Fruit fly (Drosophila melanogaster): Measurements from ENCODE around the gene mRpS10.

- TF ChIP-seq esn (GFP tag; optimal IDR thresholded peaks at IDR 0.05) (peak; percentile 98), CG7368 (GFP tag; optimal IDR thresholded peaks at IDR 0.05) (peak; percentile 96), CG9139 (GFP tag; optimal IDR thresholded peaks at IDR 0.05) (no peak), CG10631 (GFP tag; optimal IDR thresholded peaks at IDR 0.05) (no peak), ss (GFP tag; optimal IDR thresholded peaks at IDR 0.05) (peak in 1 of 2 experiments; percentile 97), CG1621 (tag; optimal IDR thresholded peaks at IDR 0.05) (peak; percentile 93), CG16779 (tag; optimal IDR thresholded peaks at IDR 0.05) (no peak)
These were observed 45.7 kb downstream of the mRpS10 start, which contains the start of the genes Cp190 and CG4338 for dm6 chr3R:15275158-15275623.

All from whole organism, prepupa.